Worm (Caenorhabditis elegans): ENCODE measurements around the gene flad-1.

- TF ChIP-seq nhr-120 (GFP tag; IDR thresholded peaks at IDR 0.05) (no peak), ceh-79 (tag; optimal IDR thresholded peaks at IDR 0.05) (no peak), ama-1 (optimal IDR thresholded peaks at IDR 0.05) (no peak), ama-1 (GFP tag; optimal IDR thresholded peaks at IDR 0.05) (no peak), athp-1 (tag; optimal IDR thresholded peaks at IDR 0.05) (no peak), fkh-3 (tag; optimal IDR thresholded peaks at IDR 0.05) (no peak), cebp-1 (GFP tag; IDR thresholded peaks at IDR 0.05) (no peak), cebp-1 (tag; optimal IDR thresholded peaks at IDR 0.05) (no peak), lin-35 (GFP tag; optimal IDR thresholded peaks at IDR 0.05) (no peak), hsf-1 (GFP tag; IDR thresholded peaks at IDR 0.05) (no peak), akir-1 (GFP tag; optimal IDR thresholded peaks at IDR 0.05) (no peak), F23B12.7 (tag; optimal IDR thresholded peaks at IDR 0.05; ENCODE audit: insufficient read depth) (no peak), C17E4.6 (GFP tag; IDR thresholded peaks at IDR 0.05) (no peak), nhr-90 (tag; optimal IDR thresholded peaks at IDR 0.05) (no peak), nhr-27 (tag; optimal IDR thresholded peaks at IDR 0.05) (no peak)
Measured at ce11 chrII:9943837-9944236, at the start of gene flad-1.
